Fruit fly (Drosophila melanogaster) whole organism, embryonic: ENCODE measurements around the gene CG43750.

Source experiments
- Asciz ChIP-seq: fragments of 200-800 bp; sonication (Bioruptor generic); optimal IDR thresholded peaks from 2 replicates; lab custom pipeline; 2017; ENCODE audit warnings: missing biosample characterization, mild to moderate bottlenecking, missing genetic modification characterization, missing genetic modification reagents
- Bdp1 ChIP-seq: fragments of 200-800 bp; sonication (Bioruptor generic); optimal IDR thresholded peaks from 3 replicates; lab custom pipeline; 2016; ENCODE audit warnings: missing biosample characterization, missing genetic modification characterization
- CG10431 ChIP-seq: fragments of 200-800 bp; sonication (Bioruptor generic); optimal IDR thresholded peaks from 3 replicates; lab custom pipeline; 2018; ENCODE audit warnings: missing biosample characterization, mild to moderate bottlenecking, missing genetic modification characterization
- CG10462 ChIP-seq: fragments of 200-800 bp; sonication (Bioruptor generic); optimal IDR thresholded peaks from 2 replicates; lab custom pipeline; 2016; ENCODE audit warnings: missing biosample characterization, missing genetic modification characterization
- CG10959 ChIP-seq: fragments of 200-800 bp; sonication (Bioruptor generic); IDR thresholded peaks from 2 replicates; pipeline ENCODE4 v1.3.6; 2022; ENCODE audit warnings: missing biosample characterization, missing genetic modification characterization
- CG10979 ChIP-seq: fragments of 200-800 bp; sonication (Bioruptor generic); optimal IDR thresholded peaks from 2 replicates; lab custom pipeline; 2018; ENCODE audit warnings: missing biosample characterization, mild to moderate bottlenecking, missing genetic modification characterization, moderate library complexity
- CG11398 ChIP-seq: fragments of 200-800 bp; sonication (Bioruptor generic); optimal IDR thresholded peaks from 2 replicates; lab custom pipeline; 2016; ENCODE audit warnings: missing biosample characterization, missing genetic modification characterization
- CG12769 ChIP-seq: fragments of 200-800 bp; sonication (Bioruptor generic); optimal IDR thresholded peaks from 2 replicates; lab custom pipeline; 2019; ENCODE audit warnings: missing biosample characterization, mild to moderate bottlenecking, missing genetic modification characterization, moderate library complexity
- CG13296 ChIP-seq: fragments of 200-800 bp; sonication (Bioruptor generic); optimal IDR thresholded peaks from 3 replicates; lab custom pipeline; 2018; ENCODE audit warnings: missing biosample characterization, mild to moderate bottlenecking, missing genetic modification characterization
- CG13424 ChIP-seq: fragments of 200-800 bp; sonication (Bioruptor generic); optimal IDR thresholded peaks from 2 replicates; lab custom pipeline; 2019; ENCODE audit warnings: missing biosample characterization, mild to moderate bottlenecking, missing genetic modification characterization, moderate library complexity
- CG13775 ChIP-seq: fragments of 200-800 bp; sonication (Bioruptor generic); optimal IDR thresholded peaks from 3 replicates; lab custom pipeline; 2017; ENCODE audit warnings: missing biosample characterization, mild to moderate bottlenecking, missing genetic modification characterization
- CG14050 ChIP-seq: fragments of 200-800 bp; sonication (Bioruptor generic); IDR thresholded peaks from 3 replicates; pipeline ENCODE4 v1.3.6; 2022; ENCODE audit warnings: missing biosample characterization, missing genetic modification characterization
- CG15601 ChIP-seq: fragments of 200-800 bp; sonication (Bioruptor generic); optimal IDR thresholded peaks from 3 replicates; lab custom pipeline; 2019; ENCODE audit warnings: missing biosample characterization, mild to moderate bottlenecking, missing genetic modification characterization, moderate library complexity
- CG17359 ChIP-seq: fragments of 200-800 bp; sonication (Bioruptor generic); optimal IDR thresholded peaks from 3 replicates; lab custom pipeline; 2018; ENCODE audit warnings: missing biosample characterization, mild to moderate bottlenecking, missing genetic modification characterization, moderate library complexity
- CG18011 ChIP-seq: fragments of 200-800 bp; sonication (Bioruptor generic); optimal IDR thresholded peaks from 2 replicates; lab custom pipeline; 2017; ENCODE audit warnings: missing biosample characterization, missing genetic modification characterization, mild to moderate bottlenecking, moderate library complexity, missing genotype
- CG18619 ChIP-seq: fragments of 200-800 bp; sonication (Bioruptor generic); optimal IDR thresholded peaks from 3 replicates; lab custom pipeline; 2017; ENCODE audit warnings: missing biosample characterization, mild to moderate bottlenecking, missing genetic modification characterization
- CG2116 ChIP-seq: fragments of 200-800 bp; sonication (Bioruptor generic); optimal IDR thresholded peaks from 3 replicates; lab custom pipeline; 2018; ENCODE audit warnings: missing biosample characterization, mild to moderate bottlenecking, missing genetic modification characterization
- CG32767 ChIP-seq: fragments of 200-800 bp; sonication (Bioruptor generic); IDR thresholded peaks from 2 replicates; pipeline ENCODE4 v1.3.6; 2022; ENCODE audit warnings: missing biosample characterization, missing genetic modification characterization
- CG4360 ChIP-seq: fragments of 200-800 bp; sonication (Bioruptor generic); IDR thresholded peaks from 2 replicates; pipeline ENCODE4 v1.3.6; 2022; ENCODE audit warnings: missing biosample characterization, missing genetic modification characterization
- CG7357 ChIP-seq: fragments of 200-800 bp; sonication (Bioruptor generic); IDR thresholded peaks from 3 replicates; pipeline ENCODE4 v1.3.6; 2022; ENCODE audit warnings: missing biosample characterization, missing genetic modification characterization
- D ChIP-seq, 2 experiments: fragments of 200-800 bp in 1 of 2; fragments of >200 bp in 1 of 2; sonication (Bioruptor generic) in 1 of 2; optimal IDR thresholded peaks; 2 replicates in 1 of 2; 3 replicates in 1 of 2; lab custom pipeline; 2017; ENCODE audit warnings: mild to moderate bottlenecking in 1 of 2, missing biosample characterization in 1 of 2, missing genetic modification characterization in 1 of 2, missing genetic modification reagents in 1 of 2
- HmgD ChIP-seq: fragments of 200-800 bp; sonication (Bioruptor generic); optimal IDR thresholded peaks from 3 replicates; lab custom pipeline; 2016; ENCODE audit warnings: missing biosample characterization, missing genetic modification characterization
- Hmr ChIP-seq: fragments of 200-800 bp; sonication (Bioruptor generic); optimal IDR thresholded peaks from 3 replicates; lab custom pipeline; 2017; ENCODE audit warnings: mild to moderate bottlenecking, missing biosample characterization, missing genetic modification reagents, missing genetic modification characterization
- Mrtf ChIP-seq: fragments of 200-800 bp; sonication (Bioruptor generic); IDR thresholded peaks from 3 replicates; pipeline ENCODE4 v1.3.6; 2022; ENCODE audit warnings: missing biosample characterization, missing genetic modification characterization
- Opbp ChIP-seq: fragments of 200-800 bp; sonication (Bioruptor generic); IDR thresholded peaks from 3 replicates; pipeline ENCODE4 v1.3.6; 2022; ENCODE audit warnings: missing biosample characterization, missing genetic modification characterization; ENCODE audit not compliant: partially characterized antibody
- Rx ChIP-seq: fragments of 200-800 bp; sonication (Bioruptor generic); IDR thresholded peaks from 2 replicates; pipeline ENCODE4 v1.3.6; 2022; ENCODE audit warnings: missing biosample characterization, missing genetic modification characterization
- Sry-β ChIP-seq: fragments of 200-800 bp; sonication (Bioruptor generic); optimal IDR thresholded peaks from 2 replicates; lab custom pipeline; 2018; ENCODE audit warnings: missing biosample characterization, mild to moderate bottlenecking, missing genetic modification characterization, moderate library complexity
- Ssrp ChIP-seq: fragments of 200-800 bp; sonication (Bioruptor generic); optimal IDR thresholded peaks from 2 replicates; lab custom pipeline; 2018; ENCODE audit warnings: missing biosample characterization, mild to moderate bottlenecking, missing genetic modification characterization, moderate library complexity
- Xbp1 ChIP-seq: fragments of 200-800 bp; sonication (Bioruptor generic); optimal IDR thresholded peaks from 3 replicates; lab custom pipeline; 2016; ENCODE audit warnings: missing biosample characterization, mild to moderate bottlenecking, missing genetic modification characterization
- al ChIP-seq: fragments of 200-800 bp; sonication (Bioruptor generic); IDR thresholded peaks from 2 replicates; pipeline ENCODE4 v1.3.6; 2022; ENCODE audit warnings: missing biosample characterization, missing genetic modification characterization
- ara ChIP-seq: fragments of 200-800 bp; sonication (Bioruptor generic); IDR thresholded peaks from 2 replicates; pipeline ENCODE4 v1.3.6; 2022; ENCODE audit warnings: missing biosample characterization, missing genetic modification characterization
- crp ChIP-seq, 2 experiments: fragments of 200-800 bp; sonication (Bioruptor generic); optimal IDR thresholded peaks; 2 replicates in 1 of 2; 3 replicates in 1 of 2; lab custom pipeline; 2017; ENCODE audit warnings: missing biosample characterization in 2 of 2, missing genetic modification characterization in 2 of 2, mild to moderate bottlenecking in 1 of 2, moderate library complexity in 1 of 2
- cwo ChIP-seq: fragments of 200-800 bp; sonication (Bioruptor generic); optimal IDR thresholded peaks from 3 replicates; lab custom pipeline; 2017; ENCODE audit warnings: missing biosample characterization, missing genetic modification characterization, mild to moderate bottlenecking, moderate library complexity, missing genetic modification reagents
- danr ChIP-seq: fragments of 200-800 bp; sonication (Bioruptor generic); IDR thresholded peaks from 2 replicates; pipeline ENCODE4 v1.3.6; 2022; ENCODE audit warnings: missing biosample characterization, missing genetic modification characterization
- disco-r ChIP-seq: fragments of 200-800 bp; sonication (Bioruptor generic); optimal IDR thresholded peaks from 2 replicates; lab custom pipeline; 2016; ENCODE audit warnings: missing biosample characterization, missing genetic modification characterization
- eve ChIP-seq, 2 experiments: fragments of >200 bp; optimal IDR thresholded peaks; 2 replicates each; lab custom pipeline; 2017; ENCODE audit warnings: missing biosample characterization in 2 of 2, missing genetic modification characterization in 2 of 2
- eyg ChIP-seq: fragments of 200-800 bp; sonication (Bioruptor generic); optimal IDR thresholded peaks from 3 replicates; lab custom pipeline; 2016; ENCODE audit warnings: missing biosample characterization, missing genetic modification characterization
- ftz-f1 ChIP-seq: fragments of 200-800 bp; sonication (Bioruptor generic); optimal IDR thresholded peaks from 2 replicates; lab custom pipeline; 2016; ENCODE audit warnings: missing biosample characterization, missing genetic modification characterization
- jigr1 ChIP-seq: fragments of 200-800 bp; sonication (Bioruptor generic); IDR thresholded peaks from 3 replicates; pipeline ENCODE4 v1.3.6; 2022; ENCODE audit warnings: missing biosample characterization, missing genetic modification characterization
- kni ChIP-seq: fragments of 200-800 bp; sonication (Bioruptor generic); optimal IDR thresholded peaks from 3 replicates; lab custom pipeline; 2017; ENCODE audit warnings: mild to moderate bottlenecking, missing biosample characterization, missing genetic modification reagents, missing genetic modification characterization
- lilli ChIP-seq: fragments of 200-800 bp; sonication (Bioruptor generic); optimal IDR thresholded peaks from 3 replicates; lab custom pipeline; 2016; ENCODE audit warnings: missing biosample characterization, missing genetic modification characterization
- lmd ChIP-seq: fragments of 200-800 bp; sonication (Bioruptor generic); IDR thresholded peaks from 2 replicates; pipeline ENCODE4 v1.3.6; 2022; ENCODE audit warnings: missing biosample characterization, missing genetic modification characterization
- psq ChIP-seq: fragments of 200-800 bp; sonication (Bioruptor generic); optimal IDR thresholded peaks from 2 replicates; lab custom pipeline; 2017; ENCODE audit warnings: missing biosample characterization, missing genetic modification characterization
- row ChIP-seq: fragments of 200-800 bp; sonication (Bioruptor generic); IDR thresholded peaks from 3 replicates; pipeline ENCODE4 v1.3.6; 2022; ENCODE audit warnings: missing biosample characterization, missing genetic modification characterization
- salm ChIP-seq: fragments of 200-800 bp; sonication (Bioruptor generic); optimal IDR thresholded peaks from 2 replicates; lab custom pipeline; 2018; ENCODE audit warnings: missing biosample characterization, mild to moderate bottlenecking, missing genetic modification characterization
- scrt ChIP-seq: fragments of 200-800 bp; sonication (Bioruptor generic); optimal IDR thresholded peaks from 2 replicates; lab custom pipeline; 2018; ENCODE audit warnings: missing biosample characterization, mild to moderate bottlenecking, missing genetic modification characterization, moderate library complexity
- slp2 ChIP-seq: fragments of 200-800 bp; sonication (Bioruptor generic); optimal IDR thresholded peaks from 2 replicates; lab custom pipeline; 2016; ENCODE audit warnings: missing biosample characterization, missing genetic modification characterization
- sob ChIP-seq: fragments of 200-800 bp; sonication (Bioruptor generic); IDR thresholded peaks from 2 replicates; pipeline ENCODE4 v1.3.6; 2022; ENCODE audit warnings: missing biosample characterization, missing genetic modification characterization
- ssp ChIP-seq: fragments of 200-800 bp; sonication (Bioruptor generic); IDR thresholded peaks from 2 replicates; pipeline ENCODE4 v1.3.6; 2022; ENCODE audit warnings: missing biosample characterization, missing genetic modification characterization
- wdn ChIP-seq: fragments of 200-800 bp; sonication (Bioruptor generic); IDR thresholded peaks from 2 replicates; pipeline ENCODE4 v1.3.6; 2022; ENCODE audit warnings: missing biosample characterization, missing genetic modification characterization

Gene CG43750

dm6 chr2L:2380805-2381204 is 9.7 kb downstream of the CG43750 start, which contains the start of gene Eogt (continued):
- TF ChIP-seq Asciz (GFP tag; lab: Kevin White, UChicago) (peak; percentile 69), lmd (peak; percentile 96), danr (peak; percentile 95), Ssrp (tag; lab: Kevin White, UChicago) (peak; percentile 96), Xbp1 (GFP tag; lab: Kevin White, UChicago) (peak; percentile 94), CG4360 (GFP tag; lab: Robert Waterston, UW) (peak; percentile 75), salm (tag; lab: Kevin White, UChicago) (peak; percentile 90), scrt (GFP tag; lab: Kevin White, UChicago) (peak; percentile 71), lilli (GFP tag; lab: Kevin White, UChicago) (peak; percentile 92), slp2 (GFP tag; lab: Kevin White, UChicago) (peak; percentile 63), jigr1 (GFP tag; lab: Robert Waterston, UW) (peak; percentile 95), eve (GFP tag; optimal IDR thresholded peaks at IDR 0.05; lab: Kevin White, UChicago) (no peak), CG2116 (GFP tag; lab: Kevin White, UChicago) (peak; percentile 77), Hmr (GFP tag; lab: Kevin White, UChicago) (peak; percentile 93), ara (peak; percentile 98), psq (GFP tag; lab: Kevin White, UChicago) (peak; percentile 77), Bdp1 (peak; percentile 68), Mrtf (GFP tag; lab: Robert Waterston, UW) (peak; percentile 91), al (GFP tag; lab: Robert Waterston, UW) (peak; percentile 92), CG13296 (GFP tag; lab: Kevin White, UChicago) (peak; percentile 79), CG10431 (GFP tag; lab: Kevin White, UChicago) (peak; percentile 67), disco-r (peak; percentile 32), wdn (GFP tag; lab: Robert Waterston, UW) (peak; percentile 93), Sry-β (GFP tag; lab: Kevin White, UChicago) (peak; percentile 38), ftz-f1 (no peak), CG32767 (GFP tag; lab: Robert Waterston, UW) (peak; percentile 94), row (GFP tag; lab: Robert Waterston, UW) (peak; percentile 99), cwo (GFP tag; lab: Kevin White, UChicago) (peak; percentile 70), Opbp (GFP tag; lab: Robert Waterston, UW) (no peak), CG14050 (GFP tag; lab: Robert Waterston, UW) (peak; percentile 94), CG10462 (GFP tag; lab: Kevin White, UChicago) (peak; percentile 90), CG11398 (GFP tag; lab: Kevin White, UChicago) (no peak), CG18011 (GFP tag; lab: Kevin White, UChicago) (peak; percentile 86), CG7357 (GFP tag; lab: Robert Waterston, UW) (peak; percentile 90), CG17359 (tag; lab: Kevin White, UChicago) (peak; percentile 88), D (optimal IDR thresholded peaks at IDR 0.05; lab: Kevin White, UChicago) (no peak), D (GFP tag; optimal IDR thresholded peaks at IDR 0.05; lab: Kevin White, UChicago) (peak; percentile 85), Rx (GFP tag; lab: Robert Waterston, UW) (peak; percentile 94), CG13424 (tag; lab: Kevin White, UChicago) (peak; percentile 95), CG13775 (GFP tag; lab: Kevin White, UChicago) (peak; percentile 93), kni (GFP tag; lab: Kevin White, UChicago) (peak; percentile 43), HmgD (GFP tag; lab: Kevin White, UChicago) (peak; percentile 21), CG10959 (GFP tag; lab: Robert Waterston, UW) (peak; percentile 97), crp (GFP tag; optimal IDR thresholded peaks at IDR 0.05; lab: Kevin White, UChicago) (peak in 1 of 2 experiments; percentile 64), ssp (GFP tag; lab: Robert Waterston, UW) (peak; percentile 91), CG10979 (tag; lab: Kevin White, UChicago) (peak; percentile 92), CG18619 (GFP tag; lab: Kevin White, UChicago) (peak; percentile 88), CG15601 (peak; percentile 91), CG12769 (tag; lab: Kevin White, UChicago) (peak; percentile 97), sob (GFP tag; lab: Robert Waterston, UW) (peak; percentile 96), eyg (GFP tag; lab: Kevin White, UChicago) (no peak)
